Fruit fly (Drosophila melanogaster) whole organism, embryonic: ENCODE measurements around the gene lectin-37Db.
A peak's percentile ranks its signal among the peaks of the same experiment; 100 is the strongest.

Experiments
- ATbp ChIP-seq: fragments of 200-800 bp; sonication (Bioruptor generic); optimal IDR thresholded peaks from 2 replicates; lab custom pipeline; 2017; ENCODE audit warnings: missing biosample characterization, mild to moderate bottlenecking, missing genetic modification characterization, missing genetic modification reagents
- Antp ChIP-seq: fragments of 200-800 bp; sonication (Bioruptor generic); optimal IDR thresholded peaks from 3 replicates; lab custom pipeline; 2016; ENCODE audit warnings: missing biosample characterization, missing genetic modification characterization
- Bteb2 ChIP-seq: fragments of 200-800 bp; sonication (Bioruptor generic); optimal IDR thresholded peaks from 2 replicates; lab custom pipeline; 2016; ENCODE audit warnings: missing biosample characterization, missing genetic modification characterization
- CG10431 ChIP-seq: fragments of 200-800 bp; sonication (Bioruptor generic); optimal IDR thresholded peaks from 3 replicates; lab custom pipeline; 2018; ENCODE audit warnings: missing biosample characterization, mild to moderate bottlenecking, missing genetic modification characterization
- CG1233 ChIP-seq: fragments of 200-800 bp; sonication (Bioruptor generic); optimal IDR thresholded peaks from 4 replicates; lab custom pipeline; 2018; ENCODE audit warnings: missing biosample characterization, mild to moderate bottlenecking, missing genetic modification characterization
- CG13775 ChIP-seq: fragments of 200-800 bp; sonication (Bioruptor generic); optimal IDR thresholded peaks from 3 replicates; lab custom pipeline; 2017; ENCODE audit warnings: missing biosample characterization, mild to moderate bottlenecking, missing genetic modification characterization
- CG1529 ChIP-seq: fragments of 200-800 bp; sonication (Bioruptor generic); optimal IDR thresholded peaks from 3 replicates; lab custom pipeline; 2018; ENCODE audit warnings: missing biosample characterization, missing genetic modification characterization
- CG17359 ChIP-seq: fragments of 200-800 bp; sonication (Bioruptor generic); optimal IDR thresholded peaks from 3 replicates; lab custom pipeline; 2018; ENCODE audit warnings: missing biosample characterization, mild to moderate bottlenecking, missing genetic modification characterization, moderate library complexity
- CG17361 ChIP-seq: fragments of 200-800 bp; sonication (Bioruptor generic); IDR thresholded peaks from 3 replicates; pipeline ENCODE4 v1.3.6; 2022; ENCODE audit warnings: missing biosample characterization, missing genetic modification characterization
- CG17568 ChIP-seq: fragments of 200-800 bp; sonication (Bioruptor generic); optimal IDR thresholded peaks from 2 replicates; lab custom pipeline; 2018; ENCODE audit warnings: missing biosample characterization, mild to moderate bottlenecking, missing genetic modification characterization, moderate library complexity
- CG17912 ChIP-seq: fragments of 200-800 bp; sonication (Bioruptor generic); optimal IDR thresholded peaks from 2 replicates; lab custom pipeline; 2018; ENCODE audit warnings: missing biosample characterization, mild to moderate bottlenecking, missing genetic modification characterization
- CG18011 ChIP-seq: fragments of 200-800 bp; sonication (Bioruptor generic); optimal IDR thresholded peaks from 2 replicates; lab custom pipeline; 2017; ENCODE audit warnings: missing biosample characterization, missing genetic modification characterization, mild to moderate bottlenecking, moderate library complexity, missing genotype
- CG18764 ChIP-seq: fragments of 200-800 bp; sonication (Bioruptor generic); optimal IDR thresholded peaks from 3 replicates; lab custom pipeline; 2016; ENCODE audit warnings: missing biosample characterization, missing genetic modification characterization
- CG2875 ChIP-seq: fragments of 200-800 bp; sonication (Bioruptor generic); optimal IDR thresholded peaks from 2 replicates; lab custom pipeline; 2017; ENCODE audit warnings: missing biosample characterization, mild to moderate bottlenecking, missing genetic modification characterization, missing genetic modification reagents
- CG2889 ChIP-seq: fragments of 200-800 bp; sonication (Bioruptor generic); IDR thresholded peaks from 3 replicates; pipeline ENCODE4 v1.3.6; 2022; ENCODE audit warnings: missing biosample characterization, missing genetic modification characterization
- CG33557 ChIP-seq: fragments of 200-800 bp; sonication (Bioruptor generic); optimal IDR thresholded peaks from 2 replicates; lab custom pipeline; 2019; ENCODE audit warnings: missing biosample characterization, mild to moderate bottlenecking, missing genetic modification characterization, moderate library complexity
- CG3847 ChIP-seq: fragments of 200-800 bp; sonication (Bioruptor generic); IDR thresholded peaks from 2 replicates; pipeline ENCODE4 v1.3.6; 2022; ENCODE audit warnings: missing biosample characterization, missing genetic modification characterization
- CG6854 ChIP-seq: fragments of 200-800 bp; sonication (Bioruptor generic); optimal IDR thresholded peaks from 3 replicates; lab custom pipeline; 2017; ENCODE audit warnings: missing biosample characterization, mild to moderate bottlenecking, missing genetic modification characterization
- CG7839 ChIP-seq: fragments of 200-800 bp; sonication (Bioruptor generic); optimal IDR thresholded peaks from 3 replicates; lab custom pipeline; 2018; ENCODE audit warnings: missing biosample characterization, mild to moderate bottlenecking, missing genetic modification characterization, moderate library complexity
- CG8478 ChIP-seq: fragments of >200 bp; optimal IDR thresholded peaks from 2 replicates; lab custom pipeline; 2018
- Chrac-16 ChIP-seq: fragments of 200-800 bp; sonication (Bioruptor generic); optimal IDR thresholded peaks from 3 replicates; lab custom pipeline; 2016; ENCODE audit warnings: missing biosample characterization, missing genetic modification characterization
- Dad ChIP-seq: fragments of 200-800 bp; sonication (Bioruptor generic); optimal IDR thresholded peaks from 3 replicates; lab custom pipeline; 2016; ENCODE audit warnings: missing biosample characterization, missing genetic modification characterization
- Dll ChIP-seq: fragments of 200-800 bp; sonication (Bioruptor generic); IDR thresholded peaks from 4 replicates; pipeline ENCODE4 v1.3.6; 2022; ENCODE audit warnings: missing biosample characterization, missing genetic modification characterization; ENCODE audit not compliant: partially characterized antibody
- Hr51 ChIP-seq, 2 experiments: fragments of 200-800 bp; sonication (Bioruptor generic); optimal IDR thresholded peaks; 2 replicates in 1 of 2; 3 replicates in 1 of 2; lab custom pipeline; 2016 to 2018; ENCODE audit warnings: missing biosample characterization in 2 of 2, missing genetic modification characterization in 2 of 2, mild to moderate bottlenecking in 1 of 2, moderate library complexity in 1 of 2
- Pdp1 ChIP-seq, 2 experiments: fragments of 200-800 bp; sonication (Bioruptor generic); optimal IDR thresholded peaks; 3 replicates each; lab custom pipeline; 2016; ENCODE audit warnings: missing biosample characterization in 2 of 2, missing genetic modification characterization in 2 of 2, mild to moderate bottlenecking in 1 of 2, moderate library complexity in 1 of 2
- Ravus ChIP-seq: fragments of 200-800 bp; sonication (Bioruptor generic); IDR thresholded peaks from 2 replicates; pipeline ENCODE4 v1.3.6; 2022; ENCODE audit warnings: missing biosample characterization, missing genetic modification characterization
- Rx ChIP-seq: fragments of 200-800 bp; sonication (Bioruptor generic); IDR thresholded peaks from 2 replicates; pipeline ENCODE4 v1.3.6; 2022; ENCODE audit warnings: missing biosample characterization, missing genetic modification characterization
- Sin3A ChIP-seq: fragments of >200 bp; optimal IDR thresholded peaks from 2 replicates; lab custom pipeline; 2018
- Usf ChIP-seq: fragments of 200-800 bp; sonication (Bioruptor generic); optimal IDR thresholded peaks from 2 replicates; lab custom pipeline; 2017; ENCODE audit warnings: missing genotype, missing biosample characterization, missing genetic modification characterization
- Xbp1 ChIP-seq: fragments of 200-800 bp; sonication (Bioruptor generic); optimal IDR thresholded peaks from 3 replicates; lab custom pipeline; 2016; ENCODE audit warnings: missing biosample characterization, mild to moderate bottlenecking, missing genetic modification characterization
- az2 ChIP-seq: fragments of 200-800 bp; sonication (Bioruptor generic); optimal IDR thresholded peaks from 3 replicates; lab custom pipeline; 2016; ENCODE audit warnings: missing biosample characterization, missing genetic modification characterization
- bab2 ChIP-seq: fragments of 200-800 bp; sonication (Bioruptor generic); optimal IDR thresholded peaks from 2 replicates; lab custom pipeline; 2016; ENCODE audit warnings: missing biosample characterization, missing genetic modification characterization
- crol ChIP-seq: fragments of 200-800 bp; sonication (Bioruptor generic); IDR thresholded peaks from 2 replicates; pipeline ENCODE4 v1.3.6; 2022; ENCODE audit warnings: missing biosample characterization, missing genetic modification characterization
- crp ChIP-seq, 2 experiments: fragments of 200-800 bp; sonication (Bioruptor generic); optimal IDR thresholded peaks; 2 replicates in 1 of 2; 3 replicates in 1 of 2; lab custom pipeline; 2017; ENCODE audit warnings: missing biosample characterization in 2 of 2, missing genetic modification characterization in 2 of 2, mild to moderate bottlenecking in 1 of 2, moderate library complexity in 1 of 2
- danr ChIP-seq: fragments of 200-800 bp; sonication (Bioruptor generic); IDR thresholded peaks from 2 replicates; pipeline ENCODE4 v1.3.6; 2022; ENCODE audit warnings: missing biosample characterization, missing genetic modification characterization
- disco-r ChIP-seq: fragments of 200-800 bp; sonication (Bioruptor generic); optimal IDR thresholded peaks from 2 replicates; lab custom pipeline; 2016; ENCODE audit warnings: missing biosample characterization, missing genetic modification characterization
- gsb ChIP-seq: fragments of 200-800 bp; sonication (Bioruptor generic); IDR thresholded peaks from 2 replicates; pipeline ENCODE4 v1.3.6; 2022; ENCODE audit warnings: missing biosample characterization, missing genetic modification characterization
- kah ChIP-seq: fragments of 200-800 bp; sonication (Bioruptor generic); optimal IDR thresholded peaks from 2 replicates; lab custom pipeline; 2018; ENCODE audit warnings: missing biosample characterization, mild to moderate bottlenecking, missing genetic modification characterization
- klu ChIP-seq: fragments of 200-800 bp; sonication (Bioruptor generic); IDR thresholded peaks from 2 replicates; pipeline ENCODE4 v1.3.6; 2022; ENCODE audit warnings: missing biosample characterization, missing genetic modification characterization
- kni ChIP-seq: fragments of 200-800 bp; sonication (Bioruptor generic); optimal IDR thresholded peaks from 3 replicates; lab custom pipeline; 2017; ENCODE audit warnings: mild to moderate bottlenecking, missing biosample characterization, missing genetic modification reagents, missing genetic modification characterization
- mirr ChIP-seq: fragments of 200-800 bp; sonication (Bioruptor generic); optimal IDR thresholded peaks from 3 replicates; lab custom pipeline; 2018; ENCODE audit warnings: missing biosample characterization, mild to moderate bottlenecking, missing genetic modification characterization
- salm ChIP-seq: fragments of 200-800 bp; sonication (Bioruptor generic); optimal IDR thresholded peaks from 2 replicates; lab custom pipeline; 2018; ENCODE audit warnings: missing biosample characterization, mild to moderate bottlenecking, missing genetic modification characterization
- schlank ChIP-seq: fragments of 200-800 bp; sonication (Bioruptor generic); optimal IDR thresholded peaks from 2 replicates; lab custom pipeline; 2018; ENCODE audit warnings: missing biosample characterization, mild to moderate bottlenecking, missing genetic modification characterization
- sima ChIP-seq: fragments of 200-800 bp; sonication (Bioruptor generic); optimal IDR thresholded peaks from 2 replicates; lab custom pipeline; 2016; ENCODE audit warnings: missing biosample characterization, missing genetic modification characterization
- sna ChIP-seq: fragments of 200-800 bp; sonication (Bioruptor generic); IDR thresholded peaks from 2 replicates; pipeline ENCODE4 v1.3.6; 2022; ENCODE audit warnings: missing biosample characterization, missing genetic modification characterization; ENCODE audit not compliant: partially characterized antibody
- sob ChIP-seq: fragments of 200-800 bp; sonication (Bioruptor generic); IDR thresholded peaks from 2 replicates; pipeline ENCODE4 v1.3.6; 2022; ENCODE audit warnings: missing biosample characterization, missing genetic modification characterization
- stwl ChIP-seq: fragments of 200-800 bp; sonication (Bioruptor generic); optimal IDR thresholded peaks from 3 replicates; lab custom pipeline; 2018; ENCODE audit warnings: missing biosample characterization, mild to moderate bottlenecking, missing genetic modification characterization, moderate library complexity
- tll ChIP-seq, 2 experiments: fragments of 200-800 bp in 1 of 2; fragments of >200 bp in 1 of 2; sonication (Bioruptor generic) in 1 of 2; optimal IDR thresholded peaks; 2 replicates each; lab custom pipeline; 2017 to 2019; ENCODE audit warnings: missing biosample characterization in 2 of 2, missing genetic modification characterization in 2 of 2, mild to moderate bottlenecking in 1 of 2, moderate library complexity in 1 of 2
- wdn ChIP-seq: fragments of 200-800 bp; sonication (Bioruptor generic); IDR thresholded peaks from 2 replicates; pipeline ENCODE4 v1.3.6; 2022; ENCODE audit warnings: missing biosample characterization, missing genetic modification characterization

The lectin-37Db gene

DNA sequence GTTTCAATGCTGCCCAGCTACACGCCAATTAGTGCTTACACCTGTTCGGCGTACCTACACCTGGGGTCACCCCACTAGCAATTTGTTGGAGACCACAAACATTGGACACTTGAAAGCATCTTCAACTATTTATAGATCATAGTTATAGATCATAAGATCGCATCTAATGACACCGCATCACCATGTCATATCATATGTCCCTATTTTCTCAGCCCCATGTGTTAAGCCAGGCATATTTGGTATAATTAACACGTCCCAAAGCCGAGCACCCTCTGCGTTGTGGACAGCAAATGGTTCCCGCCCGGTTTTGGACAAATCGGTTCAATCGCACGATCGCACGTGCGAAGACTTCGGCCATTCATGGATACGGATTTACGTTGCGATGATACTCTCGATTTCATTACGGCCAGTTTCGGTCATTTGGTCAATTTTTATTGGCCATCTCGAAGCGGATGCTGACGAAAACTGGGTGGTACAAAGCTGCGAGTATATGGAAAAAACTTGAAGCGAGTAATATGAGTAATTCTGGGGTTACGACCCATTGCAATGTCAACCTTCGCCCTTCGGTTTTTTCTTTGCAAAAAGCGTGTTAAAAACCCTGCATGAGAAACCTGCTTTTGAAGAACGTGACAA is 20.8 kb downstream of the lectin-37Db start (continued):
- TF ChIP-seq CG17568 (GFP tag; lab: Kevin White, UChicago) = peak; percentile 53
- TF ChIP-seq salm = peak; percentile 68
- peak; percentile 84 for TF ChIP-seq schlank (tag; lab: Kevin White, UChicago)
- TF ChIP-seq mirr (GFP tag; lab: Kevin White, UChicago) = peak; percentile 78
- peak; percentile 54; the same call in 1 of the 2 replicates for TF ChIP-seq Rx (GFP tag; lab: Robert Waterston, UW)
- peak; percentile 50 for TF ChIP-seq az2 (GFP tag; lab: Kevin White, UChicago)
- TF ChIP-seq crol (GFP tag; lab: Robert Waterston, UW) = peak; percentile 10; the same call in 1 of the 2 replicates
- peak; percentile 77 for TF ChIP-seq Antp
- no peak for TF ChIP-seq Sin3A (lab: Kevin White, UChicago)
- no peak for TF ChIP-seq sima (GFP tag; lab: Kevin White, UChicago)
- TF ChIP-seq CG6854 (GFP tag; lab: Kevin White, UChicago) = peak; percentile 52
- 0 out of 2 replicates have a peak, but pooled peaks have one; percentile 8 for TF ChIP-seq Ravus
- 0 out of 2 replicates have a peak, but pooled peaks have one; percentile 36 for TF ChIP-seq danr (GFP tag; lab: Robert Waterston, UW)
- TF ChIP-seq CG18764 = peak; percentile 22
- TF ChIP-seq CG17912 = peak; percentile 85
- peak; percentile 87 for TF ChIP-seq kni (GFP tag; lab: Kevin White, UChicago)
- TF ChIP-seq CG1233 = peak; percentile 45
- peak; percentile 83 for TF ChIP-seq CG7839 (tag; lab: Kevin White, UChicago)
- peak; percentile 74 for TF ChIP-seq CG17361 (GFP tag; lab: Robert Waterston, UW)
- TF ChIP-seq Chrac-16 = peak; percentile 60
- peak; percentile 34 for TF ChIP-seq kah (GFP tag; lab: Kevin White, UChicago)
- no peak for TF ChIP-seq CG8478 (lab: Kevin White, UChicago)
- peak; percentile 50 for TF ChIP-seq Bteb2 (GFP tag; lab: Kevin White, UChicago)
- TF ChIP-seq CG2889 (GFP tag; lab: Robert Waterston, UW) = peak; percentile 69; the same call in 2 of the 3 replicates
- TF ChIP-seq Dll = 0 out of 4 replicates have a peak, but pooled peaks have one; percentile 12
- peak; percentile 74 for TF ChIP-seq CG13775 (GFP tag; lab: Kevin White, UChicago)
- peak; percentile 72 for TF ChIP-seq Usf (GFP tag; lab: Kevin White, UChicago)
- no peak for TF ChIP-seq stwl
- peak; percentile 52 for TF ChIP-seq gsb (GFP tag; lab: Robert Waterston, UW)
- TF ChIP-seq CG10431 (GFP tag; lab: Kevin White, UChicago) = no peak
- peak; percentile 79 for TF ChIP-seq bab2
- peak; percentile 94 for TF ChIP-seq Xbp1
- peak; percentile 86 for TF ChIP-seq wdn (GFP tag; lab: Robert Waterston, UW)
- TF ChIP-seq crp (GFP tag; optimal IDR thresholded peaks at IDR 0.05; lab: Kevin White, UChicago) = peak in 1 of 2 experiments; percentile 60
- peak; percentile 82 for TF ChIP-seq CG17359 (tag; lab: Kevin White, UChicago)
- peak; percentile 41 for TF ChIP-seq disco-r (GFP tag; lab: Kevin White, UChicago)
- peak; percentile 76 for TF ChIP-seq ATbp
- peak; percentile 51 for TF ChIP-seq Dad (GFP tag; lab: Kevin White, UChicago)
- peak; percentile 58 to 62 for TF ChIP-seq Pdp1 (GFP tag; optimal IDR thresholded peaks at IDR 0.05; lab: Kevin White, UChicago)
- no peak for TF ChIP-seq tll (GFP tag; optimal IDR thresholded peaks at IDR 0.05; lab: Kevin White, UChicago)
- TF ChIP-seq CG1529 (GFP tag; lab: Kevin White, UChicago) = peak; percentile 47
- no peak for TF ChIP-seq sna (GFP tag; lab: Robert Waterston, UW)
- TF ChIP-seq Hr51 (GFP tag; optimal IDR thresholded peaks at IDR 0.05; lab: Kevin White, UChicago) = peak; percentile 87 to 94
- TF ChIP-seq CG3847 (GFP tag; lab: Robert Waterston, UW) = peak; percentile 90
- TF ChIP-seq sob = peak; percentile 64
- peak; percentile 85 for TF ChIP-seq CG2875 (GFP tag; lab: Kevin White, UChicago)
- TF ChIP-seq CG33557 (GFP tag; lab: Kevin White, UChicago) = peak; percentile 45
- peak; percentile 32; the same call in 1 of the 2 replicates for TF ChIP-seq klu (GFP tag; lab: Robert Waterston, UW)
- TF ChIP-seq CG18011 = peak; percentile 94
